Fruit fly (Drosophila melanogaster): ENCODE data around the gene Mlp84B.

The Mlp84B gene

dm6 chr3R:7081972-7082371, 35.6 kb downstream of the Mlp84B start, which contains the start of gene Dpck (continued):
- TF ChIP-seq CG6163 (GFP tag; IDR thresholded peaks at IDR 0.05) (peak; percentile 68), Smox (GFP tag; optimal IDR thresholded peaks at IDR 0.05) (peak; percentile 40), Hr39 (GFP tag; optimal IDR thresholded peaks at IDR 0.05) (peak; percentile 27), Eip75B (GFP tag; optimal IDR thresholded peaks at IDR 0.05) (peak; percentile 42), OdsH (GFP tag; optimal IDR thresholded peaks at IDR 0.05) (peak; percentile 29), CG34406 (GFP tag; optimal IDR thresholded peaks at IDR 0.05) (peak; percentile 14), CG6792 (GFP tag; optimal IDR thresholded peaks at IDR 0.05) (peak; percentile 27), Eip78C (GFP tag) (peak; percentile 83), Sox102F (GFP tag; optimal IDR thresholded peaks at IDR 0.05) (peak; percentile 52), CG11294 (GFP tag; IDR thresholded peaks at IDR 0.05) (no peak), vri (GFP tag; optimal IDR thresholded peaks at IDR 0.05) (peak; percentile 22), CG10631 (GFP tag; optimal IDR thresholded peaks at IDR 0.05) (no peak), acj6 (GFP tag; optimal IDR thresholded peaks at IDR 0.05) (peak; percentile 47), fd59A (GFP tag; optimal IDR thresholded peaks at IDR 0.05) (peak; percentile 15), net (GFP tag; optimal IDR thresholded peaks at IDR 0.05) (peak; percentile 58), Hr38 (GFP tag; optimal IDR thresholded peaks at IDR 0.05) (no peak), cyc (GFP tag; optimal IDR thresholded peaks at IDR 0.05) (peak; percentile 19)

dm6 chr3R:7080157-7080916, 37.2 kb downstream of the Mlp84B start, which contains the start of gene Ref1:
Gene Ref1, minus strand, starts transcription at chr3R:7080387.
- TF ChIP-seq Eip78C (GFP tag) (peak; percentile 15), CG9139 (GFP tag; optimal IDR thresholded peaks at IDR 0.05) (no peak)

dm6 chr3R:7079718-7080117, 37.8 kb downstream of the Mlp84B start:
- TF ChIP-seq CG6163 (GFP tag; IDR thresholded peaks at IDR 0.05) (0 out of 3 replicates have a peak, but pooled peaks have one; percentile 15), dsx (GFP tag; optimal IDR thresholded peaks at IDR 0.05; ENCODE audit: poor library complexity, severe bottlenecking) (no peak), CG6792 (GFP tag; optimal IDR thresholded peaks at IDR 0.05) (no peak), Hr38 (GFP tag; optimal IDR thresholded peaks at IDR 0.05) (no peak), eg (GFP tag; IDR thresholded peaks at IDR 0.05) (no peak), CG11902 (GFP tag; optimal IDR thresholded peaks at IDR 0.05) (no peak), Eip93F (GFP tag; optimal IDR thresholded peaks at IDR 0.05) (no peak), Eip75B (GFP tag; optimal IDR thresholded peaks at IDR 0.05) (no peak), Eip78C (GFP tag) (peak; percentile 29), esn (GFP tag; optimal IDR thresholded peaks at IDR 0.05) (no peak), Hr4 (GFP tag; optimal IDR thresholded peaks at IDR 0.05) (no peak), Smox (GFP tag; optimal IDR thresholded peaks at IDR 0.05) (no peak)

- TF ChIP-seq acj6 (GFP tag; optimal IDR thresholded peaks at IDR 0.05), result peak; percentile 35
- peak; percentile 0 for TF ChIP-seq achi (GFP tag; optimal IDR thresholded peaks at IDR 0.05)
- peak; percentile 38 for TF ChIP-seq CG32006 (GFP tag; optimal IDR thresholded peaks at IDR 0.05)
- TF ChIP-seq Sox102F (GFP tag; optimal IDR thresholded peaks at IDR 0.05), result peak; percentile 48
- TF ChIP-seq net (GFP tag; optimal IDR thresholded peaks at IDR 0.05), result no peak
- TF ChIP-seq CG16779 (tag; optimal IDR thresholded peaks at IDR 0.05), result peak; percentile 8
- TF ChIP-seq Hr39 (GFP tag; optimal IDR thresholded peaks at IDR 0.05), result peak; percentile 33
- TF ChIP-seq vri (GFP tag; optimal IDR thresholded peaks at IDR 0.05), result no peak
- peak in 1 of 2 experiments; percentile 6 for TF ChIP-seq ss (GFP tag; optimal IDR thresholded peaks at IDR 0.05)
- peak; percentile 35 for TF ChIP-seq Hr4 (GFP tag; optimal IDR thresholded peaks at IDR 0.05)
- no peak for TF ChIP-seq CG8319 (GFP tag; optimal IDR thresholded peaks at IDR 0.05)
Observed at dm6 chr3R:7076293-7076981, 41.1 kb downstream of the Mlp84B start.

dm6 chr3R:7075712-7076183, 41.8 kb downstream of the Mlp84B start:
- TF ChIP-seq CG10631 (GFP tag; optimal IDR thresholded peaks at IDR 0.05), result peak; percentile 92
- peak; percentile 85 to 88 for TF ChIP-seq ss (GFP tag; optimal IDR thresholded peaks at IDR 0.05)
- TF ChIP-seq Eip75B (GFP tag; optimal IDR thresholded peaks at IDR 0.05), result peak; percentile 95
- peak; percentile 99 for TF ChIP-seq Eip78C (GFP tag)
- peak; percentile 95 for TF ChIP-seq acj6 (GFP tag; optimal IDR thresholded peaks at IDR 0.05)
- peak; percentile 94 for TF ChIP-seq CG7368 (GFP tag; optimal IDR thresholded peaks at IDR 0.05)
- TF ChIP-seq CG11902 (GFP tag; optimal IDR thresholded peaks at IDR 0.05), result peak; percentile 91
- peak; percentile 84 for TF ChIP-seq fd85E (GFP tag; optimal IDR thresholded peaks at IDR 0.05)
- peak; percentile 99 for TF ChIP-seq svp (GFP tag)
- peak; percentile 95 for TF ChIP-seq vri (GFP tag; optimal IDR thresholded peaks at IDR 0.05)
- TF ChIP-seq CG4318 (GFP tag; optimal IDR thresholded peaks at IDR 0.05), result peak; percentile 85
- peak; percentile 89 for TF ChIP-seq Lpt (GFP tag; optimal IDR thresholded peaks at IDR 0.05)
- peak; percentile 94 for TF ChIP-seq pdm3 (GFP tag; optimal IDR thresholded peaks at IDR 0.05)
- TF ChIP-seq eg (GFP tag; IDR thresholded peaks at IDR 0.05), result no peak
- TF ChIP-seq CG3919 (GFP tag; optimal IDR thresholded peaks at IDR 0.05), result peak; percentile 95
- no peak for TF ChIP-seq Hr38 (GFP tag; optimal IDR thresholded peaks at IDR 0.05)
- peak; percentile 96 for TF ChIP-seq cyc (GFP tag; optimal IDR thresholded peaks at IDR 0.05)
- peak; percentile 89 for TF ChIP-seq CG3032 (tag; optimal IDR thresholded peaks at IDR 0.05)
- TF ChIP-seq CG11294 (GFP tag; IDR thresholded peaks at IDR 0.05), result no peak
- TF ChIP-seq CG34406 (GFP tag; optimal IDR thresholded peaks at IDR 0.05), result peak; percentile 93
- TF ChIP-seq CG15336 (GFP tag; IDR thresholded peaks at IDR 0.05), result no peak
- TF ChIP-seq Hr39 (GFP tag; optimal IDR thresholded peaks at IDR 0.05), result peak; percentile 96

All from whole organism, prepupa.